Worm (Caenorhabditis elegans): Measurements from ENCODE around the gene nspb-1.

The nspb-1 gene

DNA sequence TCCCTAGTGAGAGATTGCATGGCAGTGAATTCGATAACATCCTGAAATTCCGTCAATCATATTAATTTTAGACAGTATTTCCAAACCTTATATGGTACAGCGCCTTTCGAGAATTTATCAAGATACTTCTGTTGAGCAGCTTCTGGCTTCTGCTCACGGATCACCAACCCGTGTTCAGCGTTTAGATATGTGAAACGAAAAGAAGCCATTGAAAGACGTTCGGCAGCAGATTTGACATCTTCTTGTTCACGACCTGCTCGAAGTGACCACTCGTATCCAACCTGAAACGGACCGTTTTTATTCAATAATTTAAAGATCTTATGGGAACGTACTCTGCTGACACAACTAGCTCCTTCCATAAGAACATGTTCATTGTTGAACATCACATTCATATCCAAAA is 9.3 kb downstream of the nspb-1 start:
- TF ChIP-seq lsy-2 (tag; optimal IDR thresholded peaks at IDR 0.05) (no peak), dmd-9 (GFP tag; IDR thresholded peaks at IDR 0.05) (no peak), aha-1 (tag) (peak; percentile 59), unc-62 (GFP tag; optimal IDR thresholded peaks at IDR 0.05 in 1 of 2) (peak in 1 of 2 experiments; percentile 94), unc-62 (tag; optimal IDR thresholded peaks at IDR 0.05) (no peak), snpc-1.2 (GFP tag; IDR thresholded peaks at IDR 0.05) (no peak), spr-1 (tag; optimal IDR thresholded peaks at IDR 0.05) (no peak)

DNA sequence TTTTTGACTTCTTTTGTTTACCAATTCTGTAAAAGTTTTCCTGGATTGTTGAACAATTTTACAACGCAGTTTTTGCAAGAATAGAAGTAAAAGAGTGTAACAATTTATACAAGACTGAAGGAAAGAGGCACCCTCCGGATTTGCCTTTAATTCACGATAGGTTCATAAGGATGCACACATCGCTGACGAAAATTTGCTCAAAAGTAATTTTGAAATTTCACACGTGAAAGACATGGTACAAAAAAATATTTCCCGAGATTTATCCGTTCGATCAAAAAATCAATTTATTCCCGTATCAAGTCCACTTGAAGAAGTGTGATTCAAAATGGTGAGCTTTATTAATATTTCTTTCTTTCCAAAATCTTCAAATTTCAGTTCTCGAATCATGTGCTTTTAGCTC is 13.0 kb downstream of the nspb-1 start, which contains the start of gene C43G2.3:
Gene C43G2.3 (plus strand): TSS at position 301 of the 400 bp plus-strand sequence.
- TF ChIP-seq jun-1 (tag; optimal IDR thresholded peaks at IDR 0.05) (no peak), madf-5 (GFP tag; IDR thresholded peaks at IDR 0.05) (no peak), F26F4.8 (GFP tag; conservative IDR thresholded peaks at IDR 0.05) (no peak), ceh-28 (tag; optimal IDR thresholded peaks at IDR 0.05) (no peak), Y5F2A.4 (GFP tag; optimal IDR thresholded peaks at IDR 0.05) (no peak), snpc-4 (tag; optimal IDR thresholded peaks at IDR 0.05) (no peak), attf-4 (tag; optimal IDR thresholded peaks at IDR 0.05) (no peak), pha-4 (GFP tag; IDR thresholded peaks at IDR 0.05) (no peak), pha-4 (tag; optimal IDR thresholded peaks at IDR 0.05) (no peak), nhr-28 (tag; optimal IDR thresholded peaks at IDR 0.05) (no peak), tra-1 (GFP tag; IDR thresholded peaks at IDR 0.05) (no peak), nhr-77 (tag; optimal IDR thresholded peaks at IDR 0.05) (no peak), mxl-3 (GFP tag; optimal IDR thresholded peaks at IDR 0.05) (no peak), sdz-12 (GFP tag; optimal IDR thresholded peaks at IDR 0.05) (no peak), ZK337.2 (GFP tag; IDR thresholded peaks at IDR 0.05) (no peak), nhr-102 (tag; optimal IDR thresholded peaks at IDR 0.05) (no peak), egl-43 (GFP tag; IDR thresholded peaks at IDR 0.05) (no peak), set-16 (GFP tag; IDR thresholded peaks at IDR 0.05) (no peak), ama-1 (optimal IDR thresholded peaks at IDR 0.05) (no peak), rbr-2 (tag; optimal IDR thresholded peaks at IDR 0.05) (no peak)

DNA sequence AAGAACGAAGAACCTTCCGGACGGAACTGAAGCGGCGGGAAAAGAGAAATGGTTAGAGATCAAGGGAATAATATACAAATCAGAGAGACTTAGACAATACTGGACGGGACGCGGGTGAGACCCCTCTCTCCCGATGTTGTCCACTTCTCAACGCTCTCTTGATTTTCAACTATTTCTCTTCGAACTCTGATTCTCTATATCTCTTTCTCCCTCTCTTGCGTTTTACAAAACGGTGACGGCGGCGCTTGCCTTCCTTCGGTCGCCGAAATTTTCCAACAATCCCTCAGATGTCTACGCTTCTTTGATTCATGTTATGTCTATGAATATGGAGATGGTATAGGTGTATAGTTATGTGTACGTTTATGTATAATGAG is 14.2 kb downstream of the nspb-1 start:
- TF ChIP-seq mdl-1 (tag; optimal IDR thresholded peaks at IDR 0.05) (peak in 1 of 2 experiments; percentile 36), nhr-237 (tag; optimal IDR thresholded peaks at IDR 0.05) (no peak), hmg-1.1 (GFP tag; IDR thresholded peaks at IDR 0.05) (peak; percentile 45), ceh-32 (tag; optimal IDR thresholded peaks at IDR 0.05; ENCODE audit: poor library complexity) (no peak), zag-1 (tag; optimal IDR thresholded peaks at IDR 0.05) (no peak), nhr-102 (tag; optimal IDR thresholded peaks at IDR 0.05) (peak; percentile 26), F26F4.8 (GFP tag; conservative IDR thresholded peaks at IDR 0.05) (no peak), nhr-28 (tag; optimal IDR thresholded peaks at IDR 0.05) (peak; percentile 67), lir-3 (tag; optimal IDR thresholded peaks at IDR 0.05) (no peak), madf-9 (GFP tag; conservative IDR thresholded peaks at IDR 0.05) (peak; percentile 49; the same call in 1 of the 2 replicates), T26A8.4 (GFP tag; IDR thresholded peaks at IDR 0.05) (0 out of 2 replicates have a peak, but pooled peaks have one; percentile 13), lin-38 (GFP tag; IDR thresholded peaks at IDR 0.05) (peak; percentile 49), hlh-30 (tag; optimal IDR thresholded peaks at IDR 0.05; ENCODE audit: insufficient read depth) (peak; percentile 59), daf-16 (GFP tag; optimal IDR thresholded peaks at IDR 0.05) (peak in 1 of 2 experiments; percentile 1), daf-16 (tag; optimal IDR thresholded peaks at IDR 0.05) (peak; percentile 67), ztf-7 (tag; optimal IDR thresholded peaks at IDR 0.05) (no peak), pha-4 (GFP tag; IDR thresholded peaks at IDR 0.05) (no peak), pha-4 (tag; optimal IDR thresholded peaks at IDR 0.05) (peak; percentile 32), arid-1 (GFP tag; conservative IDR thresholded peaks at IDR 0.05) (0 out of 2 replicates have a peak, but pooled peaks have one; percentile 36), fkh-10 (GFP tag; optimal IDR thresholded peaks at IDR 0.05) (no peak), lin-13 (GFP tag; optimal IDR thresholded peaks at IDR 0.05) (peak; percentile 16), F37D6.2 (tag; optimal IDR thresholded peaks at IDR 0.05) (no peak), mep-1 (tag; optimal IDR thresholded peaks at IDR 0.05) (peak; percentile 65), mes-2 (tag; optimal IDR thresholded peaks at IDR 0.05; ENCODE audit: poor library complexity, severe bottlenecking) (peak; percentile 41), skn-1 (tag; optimal IDR thresholded peaks at IDR 0.05) (no peak), lsy-2 (tag; optimal IDR thresholded peaks at IDR 0.05) (peak in 1 of 2 experiments; percentile 27), ama-1 (optimal IDR thresholded peaks at IDR 0.05) (no peak), dve-1 (tag; optimal IDR thresholded peaks at IDR 0.05; ENCODE audit: insufficient read depth) (peak; percentile 87), hlh-11 (tag; optimal IDR thresholded peaks at IDR 0.05) (peak; percentile 81), nhr-6 (tag; optimal IDR thresholded peaks at IDR 0.05) (peak; percentile 30)

All from whole organism, L4 larva.